Fruit fly (Drosophila melanogaster) whole organism, embryonic: ENCODE data around the gene MBD-R2.

Experiments used
- Adf1 ChIP-seq: fragments of 200-800 bp; sonication (Bioruptor generic); IDR thresholded peaks from 2 replicates; pipeline ENCODE4 v1.3.6; 2022; ENCODE audit warnings: missing biosample characterization, missing genetic modification characterization
- Atf-2 ChIP-seq: fragments of 200-800 bp; sonication (Bioruptor generic); optimal IDR thresholded peaks from 2 replicates; lab custom pipeline; 2016; ENCODE audit warnings: missing biosample characterization, missing genetic modification characterization
- Atf3 ChIP-seq: fragments of 200-800 bp; sonication (Bioruptor generic); optimal IDR thresholded peaks from 3 replicates; lab custom pipeline; 2016; ENCODE audit warnings: missing biosample characterization, missing genetic modification characterization
- CG10209 ChIP-seq: fragments of 200-800 bp; sonication (Bioruptor generic); optimal IDR thresholded peaks from 3 replicates; lab custom pipeline; 2017; ENCODE audit warnings: missing biosample characterization, mild to moderate bottlenecking, missing genetic modification characterization, missing genetic modification reagents
- CG10267 ChIP-seq: fragments of 200-800 bp; sonication (Bioruptor generic); optimal IDR thresholded peaks from 2 replicates; lab custom pipeline; 2018; ENCODE audit warnings: missing biosample characterization, mild to moderate bottlenecking, missing genetic modification characterization, moderate library complexity
- CG10366 ChIP-seq: fragments of 200-800 bp; sonication (Bioruptor generic); IDR thresholded peaks from 2 replicates; pipeline ENCODE4 v1.3.6; 2022; ENCODE audit warnings: missing biosample characterization, missing genetic modification characterization
- CG10654 ChIP-seq: fragments of 200-800 bp; sonication (Bioruptor generic); optimal IDR thresholded peaks from 2 replicates; lab custom pipeline; 2016; ENCODE audit warnings: missing biosample characterization, missing genetic modification characterization
- CG13775 ChIP-seq: fragments of 200-800 bp; sonication (Bioruptor generic); optimal IDR thresholded peaks from 3 replicates; lab custom pipeline; 2017; ENCODE audit warnings: missing biosample characterization, mild to moderate bottlenecking, missing genetic modification characterization
- CG14050 ChIP-seq: fragments of 200-800 bp; sonication (Bioruptor generic); IDR thresholded peaks from 3 replicates; pipeline ENCODE4 v1.3.6; 2022; ENCODE audit warnings: missing biosample characterization, missing genetic modification characterization
- CG15514 ChIP-seq: fragments of 200-800 bp; sonication (Bioruptor generic); optimal IDR thresholded peaks from 3 replicates; lab custom pipeline; 2017; ENCODE audit warnings: missing biosample characterization, missing genetic modification characterization, mild to moderate bottlenecking, moderate library complexity, missing genetic modification reagents
- CG16863 ChIP-seq: fragments of 200-800 bp; sonication (Bioruptor generic); optimal IDR thresholded peaks from 3 replicates; lab custom pipeline; 2016; ENCODE audit warnings: missing biosample characterization, missing genetic modification characterization
- CG17328 ChIP-seq: fragments of 200-800 bp; sonication (Bioruptor generic); IDR thresholded peaks from 2 replicates; pipeline ENCODE4 v1.3.6; 2022; ENCODE audit warnings: missing biosample characterization, missing genetic modification characterization
- CG30431 ChIP-seq: fragments of 200-800 bp; sonication (Bioruptor generic); optimal IDR thresholded peaks from 2 replicates; lab custom pipeline; 2017; ENCODE audit warnings: missing biosample characterization, missing genetic modification characterization
- CG3065 ChIP-seq: fragments of 200-800 bp; sonication (Bioruptor generic); optimal IDR thresholded peaks from 2 replicates; lab custom pipeline; 2016; ENCODE audit warnings: missing biosample characterization, missing genetic modification characterization
- CG3847 ChIP-seq: fragments of 200-800 bp; sonication (Bioruptor generic); IDR thresholded peaks from 2 replicates; pipeline ENCODE4 v1.3.6; 2022; ENCODE audit warnings: missing biosample characterization, missing genetic modification characterization
- CG6791 ChIP-seq: fragments of 200-800 bp; sonication (Bioruptor generic); IDR thresholded peaks from 3 replicates; pipeline ENCODE4 v1.3.6; 2022; ENCODE audit warnings: missing biosample characterization, missing genetic modification characterization; ENCODE audit not compliant: partially characterized antibody
- CG7556 ChIP-seq: fragments of 200-800 bp; sonication (Bioruptor generic); optimal IDR thresholded peaks from 2 replicates; lab custom pipeline; 2017; ENCODE audit warnings: missing biosample characterization, mild to moderate bottlenecking, missing genetic modification characterization
- CG9727 ChIP-seq: fragments of 200-800 bp; sonication (Bioruptor generic); optimal IDR thresholded peaks from 3 replicates; lab custom pipeline; 2017; ENCODE audit warnings: missing biosample characterization, mild to moderate bottlenecking, missing genetic modification characterization
- Dbx ChIP-seq: fragments of 200-800 bp; sonication (Bioruptor generic); IDR thresholded peaks from 3 replicates; pipeline ENCODE4 v1.3.6; 2022; ENCODE audit warnings: missing biosample characterization, missing genetic modification characterization
- Doc2 ChIP-seq: fragments of 200-800 bp; sonication (Bioruptor generic); IDR thresholded peaks from 2 replicates; pipeline ENCODE4 v1.3.6; 2022; ENCODE audit warnings: missing biosample characterization, missing genetic modification characterization
- Dp ChIP-seq: fragments of 200-800 bp; sonication (Bioruptor generic); optimal IDR thresholded peaks from 2 replicates; lab custom pipeline; 2018; ENCODE audit warnings: missing biosample characterization, mild to moderate bottlenecking, missing genetic modification characterization, moderate library complexity
- HHEX ChIP-seq: fragments of 200-800 bp; sonication (Bioruptor generic); optimal IDR thresholded peaks from 3 replicates; lab custom pipeline; 2017; ENCODE audit warnings: missing biosample characterization, mild to moderate bottlenecking, missing genetic modification characterization, missing genetic modification reagents
- Hr51 ChIP-seq, 2 experiments: fragments of 200-800 bp; sonication (Bioruptor generic); optimal IDR thresholded peaks; 2 replicates in 1 of 2; 3 replicates in 1 of 2; lab custom pipeline; 2016 to 2018; ENCODE audit warnings: missing biosample characterization in 2 of 2, missing genetic modification characterization in 2 of 2, mild to moderate bottlenecking in 1 of 2, moderate library complexity in 1 of 2
- Jarid2 ChIP-seq: fragments of 200-800 bp; sonication (Bioruptor generic); optimal IDR thresholded peaks from 3 replicates; lab custom pipeline; 2017; ENCODE audit warnings: mild to moderate bottlenecking, missing biosample characterization, missing genetic modification reagents, missing genetic modification characterization
- MBD-R2 ChIP-seq: fragments of 200-800 bp; sonication (Bioruptor generic); IDR thresholded peaks from 2 replicates; pipeline ENCODE4 v1.3.6; 2022; ENCODE audit warnings: missing biosample characterization, missing genetic modification characterization
- Pdp1 ChIP-seq, 2 experiments: fragments of 200-800 bp; sonication (Bioruptor generic); optimal IDR thresholded peaks; 3 replicates each; lab custom pipeline; 2016; ENCODE audit warnings: missing biosample characterization in 2 of 2, missing genetic modification characterization in 2 of 2, mild to moderate bottlenecking in 1 of 2, moderate library complexity in 1 of 2
- Xbp1 ChIP-seq: fragments of 200-800 bp; sonication (Bioruptor generic); optimal IDR thresholded peaks from 3 replicates; lab custom pipeline; 2016; ENCODE audit warnings: missing biosample characterization, mild to moderate bottlenecking, missing genetic modification characterization
- cato ChIP-seq: fragments of 200-800 bp; sonication (Bioruptor generic); optimal IDR thresholded peaks from 2 replicates; lab custom pipeline; 2016; ENCODE audit warnings: missing biosample characterization, missing genetic modification characterization, borderline replicate concordance
- chm ChIP-seq: fragments of 200-800 bp; sonication (Bioruptor generic); IDR thresholded peaks from 2 replicates; pipeline ENCODE4 v1.3.6; 2022; ENCODE audit warnings: missing biosample characterization, missing genetic modification characterization
- crc ChIP-seq: fragments of 200-800 bp; sonication (Bioruptor generic); optimal IDR thresholded peaks from 2 replicates; lab custom pipeline; 2016; ENCODE audit warnings: missing biosample characterization, missing genetic modification characterization
- croc ChIP-seq: fragments of 200-800 bp; sonication (Bioruptor generic); conservative IDR thresholded peaks from 3 replicates; pipeline ENCODE4 v1.3.6; 2022; ENCODE audit warnings: missing biosample characterization, missing genetic modification characterization
- danr ChIP-seq: fragments of 200-800 bp; sonication (Bioruptor generic); IDR thresholded peaks from 2 replicates; pipeline ENCODE4 v1.3.6; 2022; ENCODE audit warnings: missing biosample characterization, missing genetic modification characterization
- dati ChIP-seq: fragments of 200-800 bp; sonication (Bioruptor generic); IDR thresholded peaks from 2 replicates; pipeline ENCODE4 v1.3.6; 2022; ENCODE audit warnings: missing biosample characterization, missing genetic modification characterization
- dm ChIP-seq: fragments of 200-800 bp; sonication (Bioruptor generic); optimal IDR thresholded peaks from 3 replicates; lab custom pipeline; 2016; ENCODE audit warnings: missing biosample characterization, missing genetic modification characterization
- ems ChIP-seq: fragments of 200-800 bp; sonication (Bioruptor generic); optimal IDR thresholded peaks from 3 replicates; lab custom pipeline; 2016; ENCODE audit warnings: missing biosample characterization, missing genetic modification characterization
- fd3F ChIP-seq: fragments of 200-800 bp; sonication (Bioruptor generic); optimal IDR thresholded peaks from 2 replicates; lab custom pipeline; 2018; ENCODE audit warnings: missing biosample characterization, mild to moderate bottlenecking, missing genetic modification characterization, moderate library complexity
- gem ChIP-seq: fragments of 200-800 bp; sonication (Bioruptor generic); optimal IDR thresholded peaks from 2 replicates; lab custom pipeline; 2019; ENCODE audit warnings: missing biosample characterization, mild to moderate bottlenecking, missing genetic modification characterization, moderate library complexity
- grn ChIP-seq: fragments of 200-800 bp; sonication (Bioruptor generic); optimal IDR thresholded peaks from 3 replicates; lab custom pipeline; 2017; ENCODE audit warnings: missing biosample characterization, missing genetic modification characterization
- gro ChIP-seq: fragments of 200-800 bp; sonication (Bioruptor generic); optimal IDR thresholded peaks from 2 replicates; lab custom pipeline; 2016; ENCODE audit warnings: missing biosample characterization, missing genetic modification characterization
- gsb ChIP-seq: fragments of 200-800 bp; sonication (Bioruptor generic); IDR thresholded peaks from 2 replicates; pipeline ENCODE4 v1.3.6; 2022; ENCODE audit warnings: missing biosample characterization, missing genetic modification characterization
- ham ChIP-seq: fragments of 200-800 bp; sonication (Bioruptor generic); IDR thresholded peaks from 2 replicates; pipeline ENCODE4 v1.3.6; 2022; ENCODE audit warnings: missing biosample characterization, missing genetic modification characterization
- pnt ChIP-seq: fragments of 200-800 bp; sonication (Bioruptor generic); optimal IDR thresholded peaks from 3 replicates; lab custom pipeline; 2016; ENCODE audit warnings: missing biosample characterization, missing genetic modification characterization
- rib ChIP-seq: fragments of 200-800 bp; sonication (Bioruptor generic); IDR thresholded peaks from 2 replicates; pipeline ENCODE4 v1.3.6; 2022; ENCODE audit warnings: missing biosample characterization, missing genetic modification characterization
- run ChIP-seq: fragments of 200-800 bp; sonication (Bioruptor generic); optimal IDR thresholded peaks from 3 replicates; lab custom pipeline; 2018; ENCODE audit warnings: missing biosample characterization, mild to moderate bottlenecking, missing genetic modification characterization
- sqz ChIP-seq: fragments of 200-800 bp; sonication (Bioruptor generic); optimal IDR thresholded peaks from 3 replicates; lab custom pipeline; 2018; ENCODE audit warnings: missing biosample characterization, mild to moderate bottlenecking, missing genetic modification characterization
- tup ChIP-seq: fragments of 200-800 bp; sonication (Bioruptor generic); optimal IDR thresholded peaks from 2 replicates; lab custom pipeline; 2016; ENCODE audit warnings: missing biosample characterization, mild to moderate bottlenecking, missing genetic modification characterization, moderate library complexity
- wek ChIP-seq: fragments of 200-800 bp; sonication (Bioruptor generic); optimal IDR thresholded peaks from 3 replicates; lab custom pipeline; 2018; ENCODE audit warnings: missing biosample characterization, mild to moderate bottlenecking, missing genetic modification characterization, moderate library complexity

MBD-R2 gene

dm6 chr3R:12369135-12369792 is 13.2 kb upstream of the MBD-R2 start, which contains the start of gene GstD1 (continued):
- TF ChIP-seq Xbp1 (GFP tag; lab: Kevin White, UChicago) = peak; percentile 36
- no peak for TF ChIP-seq gsb (GFP tag; lab: Robert Waterston, UW)
- peak; percentile 75 for TF ChIP-seq chm
- TF ChIP-seq Dp (GFP tag; lab: Kevin White, UChicago) = no peak
- TF ChIP-seq pnt = no peak
- no peak for TF ChIP-seq MBD-R2 (GFP tag; lab: Robert Waterston, UW)
- TF ChIP-seq CG17328 (GFP tag; lab: Robert Waterston, UW) = no peak
- TF ChIP-seq CG7556 (GFP tag; lab: Kevin White, UChicago) = peak; percentile 53
- TF ChIP-seq CG3065 (GFP tag; lab: Kevin White, UChicago) = peak; percentile 86
- TF ChIP-seq CG6791 (GFP tag; lab: Robert Waterston, UW) = 0 out of 3 replicates have a peak, but pooled peaks have one; percentile 27
- peak; percentile 47 for TF ChIP-seq HHEX (GFP tag; lab: Kevin White, UChicago)
- no peak for TF ChIP-seq grn (GFP tag; lab: Kevin White, UChicago)
- TF ChIP-seq ham (GFP tag; lab: Robert Waterston, UW) = no peak
- TF ChIP-seq Dbx (GFP tag; lab: Robert Waterston, UW) = peak; percentile 69; the same call in 2 of the 3 replicates
- TF ChIP-seq gro = peak; percentile 8
- no peak for TF ChIP-seq Doc2 (GFP tag; lab: Robert Waterston, UW)
- no peak for TF ChIP-seq croc (GFP tag; lab: Robert Waterston, UW)
- peak; percentile 74 for TF ChIP-seq sqz (GFP tag; lab: Kevin White, UChicago)
- no peak for TF ChIP-seq CG14050 (GFP tag; lab: Robert Waterston, UW)
- no peak for TF ChIP-seq CG16863 (GFP tag; lab: Kevin White, UChicago)
- TF ChIP-seq ems (GFP tag; lab: Kevin White, UChicago) = no peak
- peak; percentile 21; the same call in 1 of the 2 replicates for TF ChIP-seq CG10366 (GFP tag; lab: Robert Waterston, UW)
- peak; percentile 90 for TF ChIP-seq Jarid2 (GFP tag; lab: Kevin White, UChicago)
- TF ChIP-seq Pdp1 (GFP tag; optimal IDR thresholded peaks at IDR 0.05; lab: Kevin White, UChicago) = peak; percentile 32 to 45
- TF ChIP-seq CG9727 (GFP tag; lab: Kevin White, UChicago) = peak; percentile 24
- TF ChIP-seq CG13775 (GFP tag; lab: Kevin White, UChicago) = peak; percentile 9
- no peak for TF ChIP-seq Atf3 (GFP tag; lab: Kevin White, UChicago)
- no peak for TF ChIP-seq danr (GFP tag; lab: Robert Waterston, UW)
- no peak for TF ChIP-seq tup (GFP tag; lab: Kevin White, UChicago)
- no peak for TF ChIP-seq wek (GFP tag; lab: Kevin White, UChicago)
- TF ChIP-seq CG3847 (GFP tag; lab: Robert Waterston, UW) = no peak
- TF ChIP-seq CG10209 (GFP tag; lab: Kevin White, UChicago) = no peak
- no peak for TF ChIP-seq run (tag; lab: Kevin White, UChicago)
- TF ChIP-seq cato (GFP tag; lab: Kevin White, UChicago) = no peak
- peak; percentile 34 for TF ChIP-seq fd3F (GFP tag; lab: Kevin White, UChicago)
- TF ChIP-seq Atf-2 = no peak
- TF ChIP-seq CG15514 (GFP tag; lab: Kevin White, UChicago) = peak; percentile 24
- no peak for TF ChIP-seq CG30431 (GFP tag; lab: Kevin White, UChicago)
- TF ChIP-seq rib (GFP tag; lab: Robert Waterston, UW) = peak; percentile 87
- peak; percentile 65 for TF ChIP-seq gem (tag; lab: Kevin White, UChicago)
- no peak for TF ChIP-seq dati (GFP tag; lab: Robert Waterston, UW)
- peak; percentile 67; the same call in 1 of the 2 replicates for TF ChIP-seq Adf1
- TF ChIP-seq crc (GFP tag; lab: Kevin White, UChicago) = no peak
- TF ChIP-seq CG10267 (tag; lab: Kevin White, UChicago) = peak; percentile 32
- no peak for TF ChIP-seq dm (GFP tag; lab: Kevin White, UChicago)
- TF ChIP-seq CG10654 = peak; percentile 19
- TF ChIP-seq Hr51 (GFP tag; optimal IDR thresholded peaks at IDR 0.05; lab: Kevin White, UChicago) = peak in 1 of 2 experiments; percentile 41
- TF ChIP-seq, all 482 proteins: peak for 211
